Worm (Caenorhabditis elegans) whole organism, young adult: ENCODE measurements around the gene Y59A8B.21.

Experiments
- B0261.1 ChIP-seq: sonication (generic microtip); optimal IDR thresholded peaks from 2 replicates; lab custom pipeline; 2016; ENCODE audit warnings: mild to moderate bottlenecking, missing genetic modification characterization, moderate library complexity, missing compliant biosample characterization
- D2030.7 ChIP-seq: fragments of 200-800 bp; sonication (Bioruptor generic); IDR thresholded peaks from 2 replicates; pipeline ENCODE4 v1.3.6; 2022; ENCODE audit warnings: missing genetic modification reagents, missing genetic modification characterization, missing compliant biosample characterization
- F22D6.2 ChIP-seq: sonication (generic microtip); optimal IDR thresholded peaks from 2 replicates; lab custom pipeline; 2016; ENCODE audit warnings: mild to moderate bottlenecking, missing genetic modification characterization, missing compliant biosample characterization
- F33H1.4 ChIP-seq: fragments of 200-800 bp; sonication (Bioruptor generic); IDR thresholded peaks from 2 replicates; pipeline ENCODE4 v1.3.6; 2022; ENCODE audit warnings: missing genetic modification reagents, missing genetic modification characterization, missing compliant biosample characterization
- F37B4.10 ChIP-seq: fragments of 200-800 bp; sonication (Bioruptor generic); IDR thresholded peaks from 2 replicates; pipeline ENCODE4 v1.3.6; 2022; ENCODE audit warnings: missing genetic modification characterization, missing compliant biosample characterization
- F39B2.1 ChIP-seq: fragments of 200-800 bp; sonication (Bioruptor generic); IDR thresholded peaks from 2 replicates; pipeline ENCODE4 v1.3.6; 2022; ENCODE audit warnings: missing genetic modification reagents, missing genetic modification characterization, missing compliant biosample characterization
- F52B5.7 ChIP-seq: sonication (generic microtip); optimal IDR thresholded peaks from 2 replicates; lab custom pipeline; 2016; ENCODE audit warnings: mild to moderate bottlenecking, missing genetic modification characterization, missing compliant biosample characterization
- F55B11.4 ChIP-seq: sonication (generic microtip); optimal IDR thresholded peaks from 2 replicates; lab custom pipeline; 2016; ENCODE audit warnings: missing compliant biosample characterization, missing genetic modification characterization, borderline replicate concordance; ENCODE audit not compliant: insufficient read depth
- F57C9.4 ChIP-seq: sonication (generic microtip); optimal IDR thresholded peaks from 2 replicates; lab custom pipeline; 2017; ENCODE audit warnings: mild to moderate bottlenecking, missing genetic modification characterization, missing compliant biosample characterization
- K12H6.12 ChIP-seq: fragments of 200-800 bp; sonication (Bioruptor generic); optimal IDR thresholded peaks from 2 replicates; lab custom pipeline; 2018; ENCODE audit warnings: mild to moderate bottlenecking, missing genetic modification characterization, missing compliant biosample characterization
- Y53F4B.3 ChIP-seq: fragments of 200-800 bp; sonication (Bioruptor generic); IDR thresholded peaks from 2 replicates; pipeline ENCODE4 v1.3.6; 2022; ENCODE audit warnings: missing genetic modification reagents, missing genetic modification characterization, missing compliant biosample characterization
- Y53G8AR.9 ChIP-seq: fragments of 200-800 bp; sonication (Bioruptor generic); conservative IDR thresholded peaks from 2 replicates; pipeline ENCODE4 v1.3.6; 2022; ENCODE audit warnings: missing genetic modification reagents, missing genetic modification characterization, missing compliant biosample characterization
- athp-1 ChIP-seq: sonication (generic microtip); optimal IDR thresholded peaks from 2 replicates; lab custom pipeline; 2017; ENCODE audit warnings: mild to moderate bottlenecking, missing genetic modification characterization, missing compliant biosample characterization
- attf-5 ChIP-seq: fragments of 200-800 bp; sonication (Bioruptor generic); optimal IDR thresholded peaks from 2 replicates; lab custom pipeline; 2018; ENCODE audit warnings: mild to moderate bottlenecking, missing genetic modification characterization, missing compliant biosample characterization
- bed-1 ChIP-seq: fragments of 200-800 bp; sonication (Bioruptor generic); IDR thresholded peaks from 2 replicates; pipeline ENCODE4 v1.3.6; 2022; ENCODE audit warnings: missing genetic modification reagents, missing genetic modification characterization, missing compliant biosample characterization
- bed-2 ChIP-seq: fragments of 200-800 bp; sonication (Bioruptor generic); IDR thresholded peaks from 2 replicates; pipeline ENCODE4 v1.3.6; 2022; ENCODE audit warnings: missing genetic modification reagents, missing genetic modification characterization, missing compliant biosample characterization
- ceh-40 ChIP-seq: fragments of 200-800 bp; sonication (Bioruptor generic); IDR thresholded peaks from 2 replicates; pipeline ENCODE4 v1.3.6; 2022; ENCODE audit warnings: missing genetic modification characterization, missing compliant biosample characterization
- ceh-79 ChIP-seq: sonication (generic microtip); optimal IDR thresholded peaks from 2 replicates; lab custom pipeline; 2017; ENCODE audit warnings: mild to moderate bottlenecking, missing genetic modification characterization, missing compliant biosample characterization
- dox-1 ChIP-seq: fragments of 200-800 bp; sonication (Bioruptor generic); IDR thresholded peaks from 2 replicates; pipeline ENCODE4 v1.3.6; 2022; ENCODE audit warnings: missing genetic modification reagents, missing genetic modification characterization, missing compliant biosample characterization
- efl-1 ChIP-seq: fragments of 150-350 bp; optimal IDR thresholded peaks from 2 replicates; lab custom pipeline; 2014; ENCODE audit warnings: missing biosample characterization, missing genetic modification reagents, missing genetic modification characterization
- egl-18 ChIP-seq: fragments of 200-800 bp; sonication (Bioruptor generic); IDR thresholded peaks from 2 replicates; pipeline ENCODE4 v1.3.6; 2022; ENCODE audit warnings: missing genetic modification reagents, missing genetic modification characterization, missing compliant biosample characterization
- egrh-3 ChIP-seq: fragments of 200-800 bp; sonication (Bioruptor generic); IDR thresholded peaks from 2 replicates; pipeline ENCODE4 v1.3.6; 2022; ENCODE audit warnings: missing genetic modification reagents, missing genetic modification characterization, missing compliant biosample characterization
- let-607 ChIP-seq, 2 experiments: fragments of 200-800 bp in 1 of 2; sonication (Bioruptor generic) in 1 of 2; sonication (generic microtip) in 1 of 2; optimal IDR thresholded peaks; 2 replicates each; lab custom pipeline; 2016 to 2018; ENCODE audit warnings: mild to moderate bottlenecking in 2 of 2, missing compliant biosample characterization in 2 of 2, missing genetic modification characterization in 2 of 2, moderate library complexity in 2 of 2, missing genotype in 1 of 2
- lin-54 ChIP-seq: fragments of 200-800 bp; sonication (Bioruptor generic); optimal IDR thresholded peaks from 2 replicates; lab custom pipeline; 2018; ENCODE audit warnings: mild to moderate bottlenecking, missing genetic modification characterization, missing compliant biosample characterization
- lsl-1 ChIP-seq: fragments of 200-800 bp; sonication (Bioruptor generic); optimal IDR thresholded peaks from 2 replicates; lab custom pipeline; 2018; ENCODE audit warnings: mild to moderate bottlenecking, missing genetic modification characterization, moderate library complexity, missing compliant biosample characterization
- madf-3 ChIP-seq: fragments of 200-800 bp; sonication (Bioruptor generic); IDR thresholded peaks from 2 replicates; pipeline ENCODE4 v1.3.6; 2022; ENCODE audit warnings: missing genetic modification reagents, missing genetic modification characterization, missing compliant biosample characterization
- madf-6 ChIP-seq: fragments of 200-800 bp; sonication (Bioruptor generic); IDR thresholded peaks from 2 replicates; pipeline ENCODE4 v1.3.6; 2022; ENCODE audit warnings: missing genetic modification reagents, missing genetic modification characterization, missing compliant biosample characterization
- madf-8 ChIP-seq: fragments of 200-800 bp; sonication (Bioruptor generic); conservative IDR thresholded peaks from 2 replicates; pipeline ENCODE4 v1.3.6; 2022; ENCODE audit warnings: missing genetic modification reagents, missing genetic modification characterization, missing compliant biosample characterization
- mes-4 ChIP-seq: sonication (generic microtip); optimal IDR thresholded peaks from 2 replicates; lab custom pipeline; 2016; ENCODE audit warnings: missing genotype, missing genetic modification characterization, missing compliant biosample characterization
- nfya-1 ChIP-seq: sonication (generic microtip); optimal IDR thresholded peaks from 2 replicates; lab custom pipeline; 2017; ENCODE audit warnings: antibody characterized with exemption, missing compliant biosample characterization, missing genetic modification characterization, borderline replicate concordance; ENCODE audit not compliant: insufficient read depth
- nhr-120 ChIP-seq: fragments of 200-800 bp; sonication (Bioruptor generic); IDR thresholded peaks from 2 replicates; pipeline ENCODE4 v1.3.6; 2022; ENCODE audit warnings: missing genetic modification characterization, missing compliant biosample characterization
- pha-4 ChIP-seq: fragments of 150-350 bp; sonication (generic microtip); optimal IDR thresholded peaks from 2 replicates; lab custom pipeline; 2014; ENCODE audit warnings: missing biosample characterization, missing genetic modification reagents, missing genetic modification characterization
- rec-8 ChIP-seq, 2 experiments: sonication (generic microtip); optimal IDR thresholded peaks; 2 replicates each; lab custom pipeline; 2016; ENCODE audit warnings: mild to moderate bottlenecking in 2 of 2, missing genetic modification characterization in 2 of 2, missing genetic modification reagents in 2 of 2, missing genotype in 2 of 2, missing biosample characterization in 1 of 2, missing compliant biosample characterization in 1 of 2, moderate library complexity in 1 of 2
- rpc-1 ChIP-seq, 2 experiments: fragments of 150-350 bp in 1 of 2; sonication (generic microtip) in 1 of 2; optimal IDR thresholded peaks; 2 replicates each; lab custom pipeline; 2014 to 2018; ENCODE audit warnings: missing biosample characterization in 1 of 2, missing genetic modification characterization in 1 of 2, missing genetic modification reagents in 1 of 2, missing genotype in 1 of 2
- sdz-38 ChIP-seq: sonication (generic microtip); optimal IDR thresholded peaks from 2 replicates; lab custom pipeline; 2016; ENCODE audit warnings: missing genotype, missing genetic modification characterization, missing compliant biosample characterization
- snpc-3.4 ChIP-seq: sonication (generic microtip); optimal IDR thresholded peaks from 2 replicates; lab custom pipeline; 2017; ENCODE audit warnings: missing genetic modification characterization, mild to moderate bottlenecking, missing compliant biosample characterization, antibody characterized with exemption, moderate library complexity, missing genotype, missing genetic modification reagents
- tbp1 ChIP-seq: fragments of 200-800 bp; sonication (Bioruptor generic); optimal IDR thresholded peaks from 2 replicates; lab custom pipeline; 2018; ENCODE audit warnings: mild to moderate bottlenecking, missing genetic modification characterization, missing compliant biosample characterization
- tbx-9 ChIP-seq: sonication (generic microtip); optimal IDR thresholded peaks from 2 replicates; lab custom pipeline; 2016; ENCODE audit warnings: borderline replicate concordance, missing genetic modification characterization, inconsistent platforms, missing compliant biosample characterization
- zfh-2 ChIP-seq: fragments of 200-800 bp; sonication (Bioruptor generic); conservative IDR thresholded peaks from 2 replicates; pipeline ENCODE4 v1.3.6; 2022; ENCODE audit warnings: missing genetic modification reagents, missing genetic modification characterization, missing compliant biosample characterization
- ztf-22 ChIP-seq: fragments of 200-800 bp; sonication (Bioruptor generic); optimal IDR thresholded peaks from 2 replicates; lab custom pipeline; 2018; ENCODE audit warnings: mild to moderate bottlenecking, missing genetic modification characterization, moderate library complexity, missing compliant biosample characterization
- ztf-25 ChIP-seq: fragments of 200-800 bp; sonication (Bioruptor generic); IDR thresholded peaks from 2 replicates; pipeline ENCODE4 v1.3.6; 2022; ENCODE audit warnings: missing genetic modification reagents, missing genetic modification characterization, missing compliant biosample characterization
- ztf-3 ChIP-seq: fragments of 200-800 bp; sonication (Bioruptor generic); optimal IDR thresholded peaks from 2 replicates; lab custom pipeline; 2018; ENCODE audit warnings: mild to moderate bottlenecking, missing genetic modification characterization, missing compliant biosample characterization
- ztf-6 ChIP-seq: fragments of 200-800 bp; sonication (Bioruptor generic); IDR thresholded peaks from 2 replicates; pipeline ENCODE4 v1.3.6; 2022; ENCODE audit warnings: missing genetic modification reagents, missing genetic modification characterization, missing compliant biosample characterization

The Y59A8B.21 gene

ce11 chrV:17985960-17986359 is at the start of gene Y59A8B.21:
TSS of gene Y59A8B.21 (plus strand) at chrV:17986260.
- TF ChIP-seq D2030.7 (GFP tag; lab: Robert Waterston, UW) (0 out of 2 replicates have a peak, but pooled peaks have one; percentile 9), ceh-40 (GFP tag; lab: Robert Waterston, UW) (no peak), lsl-1 (GFP tag; lab: Kevin White, UChicago) (peak; percentile 87), rec-8 (tag; optimal IDR thresholded peaks at IDR 0.05; lab: Kevin White, UChicago) (no peak), ztf-6 (no peak), F57C9.4 (tag; lab: Kevin White, UChicago) (no peak), attf-5 (GFP tag; lab: Kevin White, UChicago) (no peak), Y53G8AR.9 (GFP tag; lab: Robert Waterston, UW) (no peak)

DNA sequence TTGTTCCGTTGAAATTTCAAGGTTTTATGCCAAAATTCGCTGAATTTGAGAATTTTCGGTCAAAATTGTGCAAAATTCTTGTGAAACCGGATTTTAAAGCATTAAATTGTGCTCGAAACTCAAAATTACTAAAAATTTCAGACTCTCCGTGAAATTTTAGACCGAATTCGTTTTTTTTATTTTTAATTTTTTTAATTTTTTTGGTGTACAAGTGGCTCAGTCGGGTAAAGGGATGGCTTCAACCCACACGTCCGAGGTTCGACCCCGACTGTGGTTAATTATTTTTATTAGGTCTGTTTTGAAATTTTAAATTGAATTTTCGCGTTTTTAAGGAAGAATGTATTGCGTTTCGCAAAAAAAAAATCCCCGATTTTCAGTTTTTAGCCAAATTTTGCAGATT is 47.1 kb upstream of the Y59A8B.21 start:
- no peak for TF ChIP-seq rpc-1 (optimal IDR thresholded peaks at IDR 0.05; lab: Kevin White, UChicago)
- TF ChIP-seq rpc-1 (tag; optimal IDR thresholded peaks at IDR 0.05; lab: Kevin White, UChicago) = peak; percentile 56
- TF ChIP-seq efl-1 (GFP tag; lab: Kevin White, UChicago) = no peak
- TF ChIP-seq tbp1 (GFP tag; lab: Kevin White, UChicago) = peak; percentile 53
- TF ChIP-seq B0261.1 (tag; lab: Kevin White, UChicago) = peak; percentile 10
- TF ChIP-seq tbx-9 (tag; lab: Kevin White, UChicago) = no peak
- TF ChIP-seq madf-6 (GFP tag; lab: Robert Waterston, UW) = no peak

DNA sequence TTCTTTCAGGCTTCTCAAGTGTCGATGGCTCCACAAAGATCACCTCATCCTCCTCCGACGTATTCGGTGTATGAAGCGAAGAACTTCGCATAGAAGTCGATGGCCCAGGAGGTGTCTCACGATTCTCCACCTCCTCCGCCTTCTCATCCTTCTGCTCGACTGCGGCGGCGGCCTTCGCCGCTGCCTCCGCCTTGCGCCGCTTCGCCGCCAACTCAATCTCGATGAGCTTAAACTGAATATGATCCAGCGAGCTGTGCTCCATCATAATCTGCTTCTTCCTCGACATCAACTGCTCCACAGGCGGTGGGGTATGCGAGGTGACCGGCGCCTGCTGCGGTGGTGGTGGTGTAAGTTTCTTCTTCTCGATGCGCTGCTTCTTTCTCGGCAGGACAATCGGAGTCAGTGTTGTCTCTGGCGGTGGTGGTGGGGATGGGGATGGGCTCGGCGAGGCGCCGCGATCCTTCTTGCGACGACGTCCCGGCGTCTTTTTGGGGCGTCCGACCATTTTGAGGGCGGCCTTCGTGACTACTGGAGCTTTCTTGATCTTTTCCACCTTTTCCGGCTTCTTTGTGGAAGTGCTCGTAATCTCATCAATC is 42.1 kb upstream of the Y59A8B.21 start:
- TF ChIP-seq pha-4 (tag; lab: Kevin White, UChicago) (no peak), athp-1 (no peak), dox-1 (no peak), F33H1.4 (GFP tag; lab: Robert Waterston, UW) (no peak), snpc-3.4 (tag; lab: Kevin White, UChicago) (no peak), ztf-25 (no peak), bed-1 (GFP tag; lab: Robert Waterston, UW) (0 out of 2 replicates have a peak, but pooled peaks have one; percentile 61), tbp1 (GFP tag; lab: Kevin White, UChicago) (no peak), zfh-2 (peak; percentile 85), F39B2.1 (GFP tag; lab: Robert Waterston, UW) (no peak), F22D6.2 (no peak), ztf-6 (no peak), K12H6.12 (tag; lab: Kevin White, UChicago) (no peak), F37B4.10 (GFP tag; lab: Robert Waterston, UW) (0 out of 2 replicates have a peak, but pooled peaks have one; percentile 23), sdz-38 (tag; lab: Kevin White, UChicago) (no peak), bed-2 (no peak), madf-8 (GFP tag; lab: Robert Waterston, UW) (no peak), let-607 (tag; optimal IDR thresholded peaks at IDR 0.05; lab: Kevin White, UChicago) (no peak), rec-8 (tag; optimal IDR thresholded peaks at IDR 0.05; lab: Kevin White, UChicago) (no peak), lin-54 (no peak), egrh-3 (peak; percentile 74), nhr-120 (GFP tag; lab: Robert Waterston, UW) (no peak), mes-4 (tag; lab: Kevin White, UChicago) (no peak), madf-3 (GFP tag; lab: Robert Waterston, UW) (0 out of 2 replicates have a peak, but pooled peaks have one; percentile 9), ztf-3 (GFP tag; lab: Kevin White, UChicago) (no peak), egl-18 (GFP tag; lab: Robert Waterston, UW) (no peak), nfya-1 (no peak), ztf-22 (no peak), F52B5.7 (tag; lab: Kevin White, UChicago) (no peak), attf-5 (GFP tag; lab: Kevin White, UChicago) (no peak), madf-6 (GFP tag; lab: Robert Waterston, UW) (no peak), F55B11.4 (tag; lab: Kevin White, UChicago) (no peak), Y53F4B.3 (GFP tag; lab: Robert Waterston, UW) (no peak), ceh-79 (tag; lab: Kevin White, UChicago) (no peak)
